Worm (Caenorhabditis elegans) whole organism, L1 larva: ENCODE data around the gene plc-3.

Experiments used
- elt-3 ChIP-seq, 6 experiments: fragments of 150-350 bp in 1 of 6; sonication (generic microtip); optimal IDR thresholded peaks; 2 replicates each; lab custom pipeline; 2017 to 2018; ENCODE audit warnings: missing biosample characterization in 6 of 6, missing genetic modification characterization in 6 of 6, inconsistent platforms in 1 of 6
- lin-39 ChIP-seq: fragments of 150-350 bp; optimal IDR thresholded peaks from 2 replicates; lab custom pipeline; 2014; ENCODE audit warnings: missing biosample characterization, missing genetic modification reagents, missing genetic modification characterization
- nhr-28 ChIP-seq: fragments of 150-350 bp; optimal IDR thresholded peaks from 2 replicates; lab custom pipeline; 2014; ENCODE audit warnings: missing biosample characterization, missing genetic modification characterization
- rnt-1 ChIP-seq: sonication (generic microtip); optimal IDR thresholded peaks from 2 replicates; lab custom pipeline; 2016; ENCODE audit warnings: mild to moderate bottlenecking, missing genetic modification characterization, moderate library complexity, missing compliant biosample characterization
- snpc-4 ChIP-seq: fragments of 150-350 bp; optimal IDR thresholded peaks from 2 replicates; lab custom pipeline; 2014; ENCODE audit warnings: missing biosample characterization, missing genetic modification characterization

DNA sequence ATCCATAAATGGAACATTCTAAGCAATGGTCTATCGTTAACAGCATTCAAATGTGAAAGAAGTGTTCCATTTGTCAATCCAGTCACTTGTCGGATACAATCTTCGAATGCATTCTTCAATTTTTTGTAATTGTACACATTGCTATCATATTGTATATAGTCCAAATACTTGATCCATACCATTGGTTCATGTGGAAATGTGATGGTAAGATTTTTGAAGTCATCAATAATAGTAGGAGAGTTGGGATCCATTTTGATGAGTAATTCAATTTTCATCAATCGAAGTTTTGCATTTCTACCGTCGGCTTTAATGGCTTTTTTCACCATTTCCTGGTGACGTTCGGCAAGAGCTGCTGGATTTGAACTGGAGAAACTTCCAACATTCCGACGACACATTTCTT, 22.9 kb downstream of the plc-3 start:
- TF ChIP-seq nhr-28 (tag; lab: Kevin White, UChicago) (no peak), snpc-4 (no peak), rnt-1 (tag; lab: Kevin White, UChicago) (no peak), elt-3 (tag; optimal IDR thresholded peaks at IDR 0.05; lab: Kevin White, UChicago) (no peak), lin-39 (tag; lab: Kevin White, UChicago) (no peak)
